Worm (Caenorhabditis elegans): ENCODE data around the gene H25K10.2.

- TF ChIP-seq unc-120 (tag; optimal IDR thresholded peaks at IDR 0.05; ENCODE audit: poor library complexity, severe bottlenecking) (no peak), elt-3 (tag; optimal IDR thresholded peaks at IDR 0.05) (no peak), ztf-11 (tag; optimal IDR thresholded peaks at IDR 0.05) (no peak), nhr-237 (tag; optimal IDR thresholded peaks at IDR 0.05) (no peak), lsy-2 (tag; optimal IDR thresholded peaks at IDR 0.05) (no peak), blmp-1 (tag; optimal IDR thresholded peaks at IDR 0.05) (no peak), mep-1 (tag; optimal IDR thresholded peaks at IDR 0.05) (no peak), nhr-12 (tag; optimal IDR thresholded peaks at IDR 0.05) (no peak), nhr-76 (tag; optimal IDR thresholded peaks at IDR 0.05) (no peak), mls-2 (tag; optimal IDR thresholded peaks at IDR 0.05) (no peak), mab-5 (tag; optimal IDR thresholded peaks at IDR 0.05) (no peak)
These were observed 26.0 kb upstream of the H25K10.2 start for ce11 chrIV:16236827-16237226.
